Worm (Caenorhabditis elegans): ENCODE results near the gene K10H10.10.

DNA sequence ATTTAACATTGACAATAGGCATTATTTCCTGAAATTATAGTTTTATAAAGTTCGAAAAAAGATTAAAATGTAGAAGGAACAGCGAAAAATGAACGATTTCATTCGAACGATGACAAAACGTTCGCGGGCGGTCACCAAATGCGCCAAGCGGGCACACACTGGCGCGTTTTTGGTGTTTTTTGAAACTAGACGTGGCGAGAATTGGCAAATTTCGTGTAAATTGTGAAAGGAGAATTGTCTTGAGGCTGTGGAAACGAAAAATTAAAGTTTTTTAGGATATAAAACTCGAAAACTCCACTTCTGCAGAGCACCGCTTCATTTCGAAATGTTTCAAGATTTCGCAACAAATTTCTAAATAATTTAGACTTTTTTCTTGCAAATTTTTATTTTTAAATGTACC is 18.9 kb upstream of the K10H10.10 start, which contains the start of gene usp-14:
- TF ChIP-seq skn-1 (tag; optimal IDR thresholded peaks at IDR 0.05) (peak; percentile 96), unc-62 (GFP tag; optimal IDR thresholded peaks at IDR 0.05) (no peak)

Data from whole organism, L1 larva.